Worm (Caenorhabditis elegans): ENCODE measurements around the gene cut-6.
A peak's percentile ranks its signal among the peaks of the same experiment; 100 is the strongest.

The cut-6 gene

ce11 chrIII:10903009-10903609 is 8.2 kb upstream of the cut-6 start:
- TF ChIP-seq ceh-13 (GFP tag; optimal IDR thresholded peaks at IDR 0.05) (no peak), hnd-1 (tag; optimal IDR thresholded peaks at IDR 0.05) (no peak), ceh-36 (tag; optimal IDR thresholded peaks at IDR 0.05) (no peak), pes-1 (GFP tag; IDR thresholded peaks at IDR 0.05) (no peak), B0310.2 (tag; optimal IDR thresholded peaks at IDR 0.05) (no peak), tbx-11 (GFP tag; IDR thresholded peaks at IDR 0.05) (no peak), sea-1 (GFP tag; conservative IDR thresholded peaks at IDR 0.05) (no peak), tbx-37 (GFP tag; conservative IDR thresholded peaks at IDR 0.05) (no peak), aly-1 (tag; optimal IDR thresholded peaks at IDR 0.05) (no peak), F13C5.2 (tag; optimal IDR thresholded peaks at IDR 0.05) (no peak), flt-1 (GFP tag; IDR thresholded peaks at IDR 0.05) (no peak), hmbx-1 (tag; optimal IDR thresholded peaks at IDR 0.05) (no peak)

ce11 chrIII:10904320-10904961 is 6.8 kb upstream of the cut-6 start:
- TF ChIP-seq scrt-1 (GFP tag; IDR thresholded peaks at IDR 0.05): no peak
- TF ChIP-seq hmbx-1 (tag; optimal IDR thresholded peaks at IDR 0.05): no peak
- no peak for TF ChIP-seq hmg-4 (GFP tag; optimal IDR thresholded peaks at IDR 0.05)
- no peak for TF ChIP-seq tbx-11 (GFP tag; IDR thresholded peaks at IDR 0.05)
- TF ChIP-seq ama-1 (optimal IDR thresholded peaks at IDR 0.05): no peak
- no peak for TF ChIP-seq ceh-36 (tag; optimal IDR thresholded peaks at IDR 0.05)
- TF ChIP-seq F13C5.2 (tag; optimal IDR thresholded peaks at IDR 0.05): no peak

DNA sequence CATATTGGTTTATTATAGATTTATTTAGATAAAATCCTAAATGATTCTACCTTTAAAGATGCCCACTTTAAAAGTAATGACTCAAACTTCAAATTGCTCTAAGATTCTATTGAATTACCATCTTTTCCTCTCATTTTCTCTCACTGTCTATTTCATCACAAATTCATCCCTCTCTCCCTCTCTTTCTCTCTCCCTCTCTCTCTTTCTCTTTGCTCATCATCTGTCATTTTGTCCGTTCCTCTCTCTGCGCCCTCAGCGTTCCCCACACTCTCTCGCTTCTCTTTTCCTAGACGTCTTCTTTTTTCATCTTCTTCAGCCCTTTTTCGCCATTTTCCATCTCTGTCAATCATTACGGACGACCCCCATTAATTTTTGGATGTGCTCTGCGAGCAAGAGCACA is 6.1 kb upstream of the cut-6 start:
- TF ChIP-seq F13C5.2 (tag; optimal IDR thresholded peaks at IDR 0.05): no peak
- TF ChIP-seq tbx-37 (GFP tag; conservative IDR thresholded peaks at IDR 0.05): no peak

DNA sequence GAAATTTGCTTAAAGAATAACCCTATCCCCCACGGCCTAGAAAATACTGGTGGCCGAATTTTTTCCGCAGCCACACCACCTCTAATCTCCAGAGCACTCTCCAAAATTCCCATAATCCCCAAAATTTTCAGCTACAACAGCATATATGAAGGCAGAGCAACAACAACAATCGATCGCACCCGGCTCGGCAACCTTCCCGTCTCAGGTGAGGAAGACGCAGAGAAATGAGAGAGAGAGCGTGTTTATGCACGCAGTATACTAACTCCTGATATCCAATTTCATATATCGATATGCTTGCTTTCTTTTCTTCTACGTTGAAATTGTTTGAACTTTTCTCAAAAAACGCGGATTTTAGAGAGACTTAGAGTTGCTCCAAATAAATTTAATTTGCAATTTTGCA is 4.9 kb upstream of the cut-6 start:
- TF ChIP-seq hmg-4 (GFP tag; optimal IDR thresholded peaks at IDR 0.05) (no peak), B0310.2 (tag; optimal IDR thresholded peaks at IDR 0.05) (no peak), scrt-1 (GFP tag; IDR thresholded peaks at IDR 0.05) (no peak), tra-4 (tag; optimal IDR thresholded peaks at IDR 0.05) (no peak), ceh-36 (tag; optimal IDR thresholded peaks at IDR 0.05) (peak; percentile 30), F13C5.2 (tag; optimal IDR thresholded peaks at IDR 0.05) (no peak)

DNA sequence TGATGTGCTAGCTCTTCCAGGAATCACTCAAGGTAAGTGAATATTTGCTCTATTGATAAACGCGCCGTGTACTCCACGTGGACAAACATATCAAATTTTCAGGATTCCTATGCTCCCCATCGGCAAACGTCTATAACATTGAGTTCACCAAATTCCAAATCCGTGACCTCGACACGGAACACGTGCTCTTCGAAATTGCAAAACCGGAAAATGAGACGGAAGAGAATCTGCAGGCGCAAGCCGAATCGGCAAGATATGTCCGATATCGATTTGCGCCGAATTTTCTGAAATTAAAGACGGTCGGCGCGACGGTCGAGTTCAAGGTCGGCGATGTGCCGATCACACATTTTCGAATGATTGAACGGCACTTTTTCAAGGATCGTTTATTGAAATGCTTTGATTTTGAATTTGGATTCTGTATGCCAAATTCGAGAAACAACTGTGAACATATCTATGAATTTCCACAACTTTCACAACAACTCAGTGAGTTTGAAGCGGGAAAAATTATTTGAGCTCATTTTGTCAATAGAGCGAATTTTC is 3.5 kb upstream of the cut-6 start:
- peak; percentile 74 for TF ChIP-seq scrt-1 (GFP tag; IDR thresholded peaks at IDR 0.05)
- no peak for TF ChIP-seq hmg-4 (GFP tag; optimal IDR thresholded peaks at IDR 0.05)

DNA sequence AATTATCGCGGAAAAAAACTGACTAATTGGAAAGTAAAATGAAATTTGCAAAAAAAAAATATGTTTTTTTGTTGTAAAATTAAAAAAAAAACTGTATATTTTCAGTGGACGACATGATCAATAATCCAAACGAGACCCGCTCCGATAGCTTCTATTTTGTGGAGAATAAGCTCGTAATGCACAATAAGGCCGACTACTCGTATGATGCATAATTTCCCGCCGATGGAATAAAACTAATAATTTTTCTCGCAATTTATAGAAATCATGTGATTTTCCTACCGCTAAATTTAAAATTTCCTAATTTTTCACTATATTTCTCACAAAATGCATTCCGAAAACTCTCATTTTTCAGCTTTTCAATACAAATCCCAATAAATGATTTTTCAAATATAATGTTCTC is 2.7 kb upstream of the cut-6 start:
- peak; percentile 71; the same call in 1 of the 2 replicates for TF ChIP-seq scrt-1 (GFP tag; IDR thresholded peaks at IDR 0.05)
- TF ChIP-seq aly-1 (tag; optimal IDR thresholded peaks at IDR 0.05): no peak

DNA sequence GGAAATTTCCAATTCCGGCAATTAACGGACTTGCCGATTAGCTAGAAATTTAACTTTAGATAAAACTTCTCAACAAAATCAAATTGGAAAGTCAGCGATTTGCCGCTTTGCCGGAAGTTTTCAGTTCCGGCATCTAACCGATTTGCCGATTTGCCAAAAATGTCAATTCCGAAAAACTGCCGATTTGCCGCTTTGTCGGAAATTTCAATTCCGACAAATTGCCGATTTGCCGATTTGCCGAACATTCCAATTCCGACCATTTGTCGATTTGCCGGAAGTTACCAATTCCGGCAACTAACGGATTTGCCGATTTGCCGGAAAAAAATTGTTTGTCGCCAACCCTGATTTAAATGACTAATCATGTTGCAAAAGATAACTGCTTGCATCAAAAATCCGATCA is 2.1 kb upstream of the cut-6 start:
- no peak for TF ChIP-seq ceh-13 (GFP tag; optimal IDR thresholded peaks at IDR 0.05)
- TF ChIP-seq F13C5.2 (tag; optimal IDR thresholded peaks at IDR 0.05): no peak
- no peak for TF ChIP-seq hmg-4 (GFP tag; optimal IDR thresholded peaks at IDR 0.05)
- no peak for TF ChIP-seq tra-4 (tag; optimal IDR thresholded peaks at IDR 0.05)
- TF ChIP-seq tbx-37 (GFP tag; conservative IDR thresholded peaks at IDR 0.05): no peak
- TF ChIP-seq aly-1 (tag; optimal IDR thresholded peaks at IDR 0.05): no peak
- no peak for TF ChIP-seq scrt-1 (GFP tag; IDR thresholded peaks at IDR 0.05)
- TF ChIP-seq hmbx-1 (tag; optimal IDR thresholded peaks at IDR 0.05): no peak
- TF ChIP-seq sea-1 (GFP tag; conservative IDR thresholded peaks at IDR 0.05): no peak
- TF ChIP-seq flt-1 (GFP tag; IDR thresholded peaks at IDR 0.05): no peak
- no peak for TF ChIP-seq B0310.2 (tag; optimal IDR thresholded peaks at IDR 0.05)
- no peak for TF ChIP-seq pes-1 (GFP tag; IDR thresholded peaks at IDR 0.05)
- no peak for TF ChIP-seq ceh-36 (tag; optimal IDR thresholded peaks at IDR 0.05)
- TF ChIP-seq hnd-1 (tag; optimal IDR thresholded peaks at IDR 0.05): no peak
- no peak for TF ChIP-seq ama-1 (optimal IDR thresholded peaks at IDR 0.05)

DNA sequence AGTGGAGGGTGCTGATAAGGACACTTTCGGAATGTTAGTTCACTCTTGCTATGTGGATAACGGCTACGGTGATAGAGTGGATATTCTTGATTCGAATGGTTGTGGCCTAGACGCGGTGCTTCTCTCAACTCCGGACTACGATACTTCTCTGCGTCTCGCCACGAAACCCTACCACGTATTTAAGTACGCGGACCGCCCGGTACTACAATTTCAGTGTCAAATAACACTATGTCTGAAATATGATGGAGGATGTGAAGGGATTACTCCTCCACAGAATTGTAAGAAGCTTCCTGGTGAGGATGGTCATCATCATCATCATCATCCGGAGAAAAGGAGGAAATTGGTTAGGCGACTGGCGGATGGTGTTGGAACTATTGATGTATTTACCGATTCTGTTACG is 3.7 kb downstream of the cut-6 start:
- TF ChIP-seq B0310.2 (tag; optimal IDR thresholded peaks at IDR 0.05) (no peak), ceh-13 (GFP tag; optimal IDR thresholded peaks at IDR 0.05) (no peak), ama-1 (optimal IDR thresholded peaks at IDR 0.05) (no peak), tbx-37 (GFP tag; conservative IDR thresholded peaks at IDR 0.05) (no peak), aly-1 (tag; optimal IDR thresholded peaks at IDR 0.05) (no peak), ets-7 (tag; optimal IDR thresholded peaks at IDR 0.05) (no peak), hnd-1 (tag; optimal IDR thresholded peaks at IDR 0.05) (no peak), flt-1 (GFP tag; IDR thresholded peaks at IDR 0.05) (no peak), tbx-11 (GFP tag; IDR thresholded peaks at IDR 0.05) (no peak)

DNA sequence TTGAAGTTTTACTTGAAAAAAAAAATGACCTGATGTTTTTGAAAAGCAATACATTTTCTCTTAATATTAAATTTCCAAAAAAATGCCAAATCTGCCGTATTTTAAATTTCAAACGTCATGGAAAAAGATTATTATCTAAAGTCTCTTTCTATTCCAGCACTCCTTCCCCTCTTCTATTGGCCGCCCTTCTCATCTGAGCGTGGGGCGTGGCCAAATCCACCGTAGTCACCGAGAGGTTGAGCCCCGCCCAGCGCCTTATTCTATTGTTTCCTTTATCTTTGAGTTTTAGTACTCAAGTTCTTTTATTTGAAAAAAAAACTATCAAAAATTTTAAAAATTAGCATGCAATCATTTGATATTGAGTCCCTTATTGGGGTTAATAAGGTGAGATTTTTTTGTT is 8.8 kb downstream of the cut-6 start, which contains the start of gene vab-7:
Gene vab-7, plus strand, starts transcription at position 301 of the 400 bp plus-strand sequence.
- TF ChIP-seq aly-1 (tag; optimal IDR thresholded peaks at IDR 0.05) (no peak), tra-4 (tag; optimal IDR thresholded peaks at IDR 0.05) (no peak), B0310.2 (tag; optimal IDR thresholded peaks at IDR 0.05) (no peak), hmg-4 (GFP tag; optimal IDR thresholded peaks at IDR 0.05) (no peak), ceh-13 (GFP tag; optimal IDR thresholded peaks at IDR 0.05) (no peak), ets-7 (tag; optimal IDR thresholded peaks at IDR 0.05) (no peak), hnd-1 (tag; optimal IDR thresholded peaks at IDR 0.05) (no peak), F13C5.2 (tag; optimal IDR thresholded peaks at IDR 0.05) (no peak), tbx-11 (GFP tag; IDR thresholded peaks at IDR 0.05) (no peak), scrt-1 (GFP tag; IDR thresholded peaks at IDR 0.05) (no peak), tbx-37 (GFP tag; conservative IDR thresholded peaks at IDR 0.05) (no peak), pes-1 (GFP tag; IDR thresholded peaks at IDR 0.05) (no peak), ceh-36 (tag; optimal IDR thresholded peaks at IDR 0.05) (no peak), sea-1 (GFP tag; conservative IDR thresholded peaks at IDR 0.05) (no peak), flt-1 (GFP tag; IDR thresholded peaks at IDR 0.05) (no peak), ama-1 (optimal IDR thresholded peaks at IDR 0.05) (no peak), hmbx-1 (tag; optimal IDR thresholded peaks at IDR 0.05) (no peak)

Data from whole organism, early embryonic.